Worm (Caenorhabditis elegans) whole organism, L4/young adult: ENCODE results near the gene C33A11.2.

Source experiments
- W03F9.2 ChIP-seq: fragments of 150-350 bp; optimal IDR thresholded peaks from 2 replicates; lab custom pipeline; 2014; ENCODE audit warnings: missing biosample characterization, missing genetic modification characterization
- dao-5 ChIP-seq: sonication (generic microtip); optimal IDR thresholded peaks from 2 replicates; lab custom pipeline; 2016; ENCODE audit warnings: missing genotype, missing genetic modification characterization, moderate library complexity, missing compliant biosample characterization
- him-1 ChIP-seq: sonication (generic microtip); optimal IDR thresholded peaks from 2 replicates; lab custom pipeline; 2016; ENCODE audit warnings: missing genotype, missing genetic modification reagents, missing genetic modification characterization, missing compliant biosample characterization

Gene C33A11.2

ce11 chrX:15342092-15342491 lies 23.7 kb upstream of the C33A11.2 start:
- TF ChIP-seq him-1 (tag; lab: Kevin White, UChicago) (peak; percentile 58), dao-5 (no peak)

DNA sequence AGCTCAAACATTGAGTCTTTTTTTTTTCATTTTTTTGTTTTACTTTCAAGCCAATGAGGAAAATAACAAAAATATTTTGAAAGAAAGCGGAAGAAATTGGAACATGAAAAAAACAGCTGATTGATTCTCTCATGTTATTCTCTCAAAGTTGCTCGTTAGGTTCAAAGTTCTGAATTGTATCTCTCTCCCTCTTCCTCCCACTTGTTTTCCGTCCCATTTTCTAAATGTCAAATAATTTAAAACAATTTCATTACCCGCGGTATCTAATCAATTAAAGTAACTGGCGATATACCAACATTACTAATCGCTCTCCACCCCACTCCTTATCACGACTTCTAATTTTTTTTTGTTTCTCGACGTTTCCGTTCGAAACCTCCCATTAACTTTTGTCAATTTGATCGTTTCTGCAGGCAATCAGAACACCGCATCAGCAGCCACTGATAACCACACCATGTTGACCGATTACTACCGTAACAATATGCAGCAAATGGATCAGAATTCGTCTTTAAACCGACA lies 23.0 kb upstream of the C33A11.2 start:
- TF ChIP-seq him-1 (tag; lab: Kevin White, UChicago) (no peak), dao-5 (no peak), W03F9.2 (no peak)

- TF ChIP-seq dao-5: no peak
- no peak for TF ChIP-seq him-1 (tag; lab: Kevin White, UChicago)
- no peak for TF ChIP-seq W03F9.2
Measured at ce11 chrX:15343971-15344370, 21.8 kb upstream of the C33A11.2 start.

- no peak for TF ChIP-seq W03F9.2
- TF ChIP-seq dao-5: no peak
- TF ChIP-seq him-1 (tag; lab: Kevin White, UChicago): no peak
Measured at ce11 chrX:15345346-15346198, 20.2 kb upstream of the C33A11.2 start.

DNA sequence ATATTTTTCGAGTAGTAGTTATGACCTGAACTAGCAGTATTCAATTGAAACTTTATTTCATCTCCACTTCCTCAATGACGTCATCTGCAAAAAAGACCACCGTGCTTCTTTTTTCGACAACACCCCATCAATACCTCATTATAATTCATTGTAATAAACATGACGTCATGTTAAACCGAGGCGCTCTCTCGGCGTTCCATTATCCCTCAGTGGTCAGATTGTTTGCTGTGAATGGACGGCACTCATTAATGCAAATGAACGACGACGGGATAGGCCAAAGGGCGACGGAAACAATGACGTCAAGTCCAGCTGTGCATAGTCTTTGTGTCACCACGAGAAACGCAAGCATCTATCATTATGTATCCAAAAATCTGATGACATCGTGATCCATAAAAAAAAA lies 18.1 kb upstream of the C33A11.2 start:
- TF ChIP-seq dao-5 (no peak), him-1 (tag; lab: Kevin White, UChicago) (no peak), W03F9.2 (no peak)

ce11 chrX:15352871-15353270 lies 12.9 kb upstream of the C33A11.2 start:
- TF ChIP-seq W03F9.2 (no peak), dao-5 (no peak), him-1 (tag; lab: Kevin White, UChicago) (no peak)

- TF ChIP-seq W03F9.2 (peak; percentile 56), dao-5 (peak; percentile 80), him-1 (tag; lab: Kevin White, UChicago) (peak; percentile 93)
Measured at ce11 chrX:15353874-15354480, 11.8 kb upstream of the C33A11.2 start.

- TF ChIP-seq him-1 (tag; lab: Kevin White, UChicago) (no peak), dao-5 (no peak), W03F9.2 (no peak)
Measured at ce11 chrX:15354938-15355337, 10.9 kb upstream of the C33A11.2 start, which contains the start of gene nfki-1. nfki-1 (plus strand) TSS chrX:15355238.

DNA sequence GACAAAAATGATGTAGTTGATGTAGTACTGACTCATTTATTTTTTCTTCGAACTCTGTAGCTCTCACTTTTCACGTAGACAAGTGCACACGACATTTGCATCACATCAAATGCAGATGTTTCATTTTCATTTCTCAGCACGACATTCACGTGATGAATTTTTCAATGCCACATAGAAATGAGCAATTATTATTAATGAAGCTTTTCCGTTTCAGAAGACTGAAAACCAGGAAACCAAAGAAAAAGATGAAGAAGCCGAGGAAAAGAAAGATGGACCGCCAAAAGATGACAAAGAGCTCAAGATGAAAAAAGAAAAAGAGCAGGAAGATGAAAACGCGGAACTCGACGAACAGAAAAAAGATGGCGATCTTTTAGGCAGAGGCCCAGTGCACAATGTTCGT lies 10.2 kb upstream of the C33A11.2 start:
- no peak for TF ChIP-seq W03F9.2
- no peak for TF ChIP-seq him-1 (tag; lab: Kevin White, UChicago)
- no peak for TF ChIP-seq dao-5

ce11 chrX:15362152-15362922 lies 3.5 kb upstream of the C33A11.2 start:
- peak; percentile 12 for TF ChIP-seq him-1 (tag; lab: Kevin White, UChicago)
- no peak for TF ChIP-seq W03F9.2

DNA sequence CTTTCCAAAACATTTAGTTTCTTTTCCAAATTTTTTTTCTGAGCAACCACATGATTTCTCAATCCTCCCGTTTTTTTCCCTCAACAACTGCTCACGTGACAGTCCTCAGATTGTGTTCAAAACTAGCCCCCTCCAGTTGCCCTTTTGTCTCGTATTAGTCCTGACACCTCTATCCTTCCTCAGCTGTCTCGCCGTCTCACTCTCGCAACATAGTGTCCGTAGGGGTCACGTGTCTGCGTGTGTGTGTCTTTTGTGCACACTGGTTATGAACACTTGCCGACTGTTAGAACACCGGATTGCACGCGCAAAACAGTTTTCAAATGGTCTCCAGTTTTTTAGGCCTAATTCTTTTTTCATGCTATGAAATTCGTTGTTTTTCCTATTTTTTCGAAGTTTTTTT lies 557 bp upstream of the C33A11.2 start:
- no peak for TF ChIP-seq dao-5
- peak; percentile 46 for TF ChIP-seq W03F9.2
- peak; percentile 78 for TF ChIP-seq him-1 (tag; lab: Kevin White, UChicago)

DNA sequence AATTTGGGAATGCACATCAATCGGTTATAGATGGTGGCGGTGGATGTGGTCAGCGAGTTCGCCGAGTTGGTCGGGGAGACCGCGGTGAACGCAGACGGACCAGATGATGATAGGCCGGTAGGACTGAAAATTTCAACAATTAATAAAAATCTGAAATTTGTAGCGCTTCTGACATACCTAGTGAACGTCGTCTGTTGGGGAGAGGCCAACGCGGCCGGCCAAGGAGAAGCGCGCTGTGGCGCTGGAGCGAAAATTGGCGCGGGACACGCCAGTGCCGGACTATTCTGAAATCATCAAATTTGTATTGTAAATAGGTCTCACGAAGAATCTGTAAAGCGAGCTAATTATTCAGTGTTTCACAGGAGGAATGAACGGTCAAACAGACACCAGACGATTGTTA lies 7.0 kb downstream of the C33A11.2 start:
- TF ChIP-seq him-1 (tag; lab: Kevin White, UChicago) (no peak), W03F9.2 (no peak)

- peak; percentile 44 for TF ChIP-seq W03F9.2
- no peak for TF ChIP-seq dao-5
- peak; percentile 44 for TF ChIP-seq him-1 (tag; lab: Kevin White, UChicago)
Measured at ce11 chrX:15373415-15374048, 7.7 kb downstream of the C33A11.2 start.

DNA sequence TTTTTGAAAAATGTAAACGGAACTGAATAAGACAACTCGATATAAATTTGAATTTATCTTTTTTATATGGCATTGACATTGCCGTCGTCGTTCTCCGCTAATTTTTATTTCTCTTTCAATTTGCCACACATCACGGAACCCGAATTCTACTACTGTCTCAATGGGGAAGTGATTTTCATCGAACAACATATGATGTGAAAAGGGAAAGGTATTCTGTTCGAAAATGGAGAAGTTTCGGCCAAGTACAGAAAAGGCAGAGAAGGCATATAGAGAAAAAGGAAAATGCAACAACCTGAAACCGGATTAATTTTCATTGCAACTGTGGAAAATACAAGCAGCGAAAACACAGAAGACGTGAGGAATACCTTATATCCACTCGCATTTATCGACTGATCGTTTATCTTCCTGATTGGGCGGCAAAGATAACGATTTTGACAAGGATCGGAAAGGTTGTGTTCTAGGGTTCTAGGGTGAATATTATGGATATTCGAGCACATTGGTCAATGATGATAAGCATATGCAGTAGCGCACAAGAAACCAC lies 8.9 kb downstream of the C33A11.2 start:
- no peak for TF ChIP-seq him-1 (tag; lab: Kevin White, UChicago)
- no peak for TF ChIP-seq dao-5
- no peak for TF ChIP-seq W03F9.2
